Fruit fly (Drosophila melanogaster) whole organism, pupa: ENCODE results near the gene CG46383.
A peak's percentile ranks its signal among the peaks of the same experiment; 100 is the strongest.

Experiments
- CG13204 ChIP-seq: fragments of 200-800 bp; sonication (Bioruptor generic); optimal IDR thresholded peaks from 2 replicates; lab custom pipeline; 2018; ENCODE audit warnings: missing biosample characterization, mild to moderate bottlenecking, missing genetic modification characterization, moderate library complexity
- CG15710 ChIP-seq: fragments of 200-800 bp; sonication (Bioruptor generic); optimal IDR thresholded peaks from 2 replicates; lab custom pipeline; 2018; ENCODE audit warnings: missing biosample characterization, mild to moderate bottlenecking, missing genetic modification characterization, moderate library complexity
- CG17806 ChIP-seq: fragments of 200-800 bp; sonication (Bioruptor generic); optimal IDR thresholded peaks from 2 replicates; lab custom pipeline; 2018; ENCODE audit warnings: missing biosample characterization, mild to moderate bottlenecking, missing genetic modification characterization, moderate library complexity
- CG32121 ChIP-seq: fragments of 200-800 bp; sonication (Bioruptor generic); IDR thresholded peaks from 2 replicates; pipeline ENCODE4 v1.3.6; 2022; ENCODE audit warnings: missing biosample characterization, missing genetic modification characterization
- CG34367 ChIP-seq: fragments of 200-800 bp; sonication (Bioruptor generic); optimal IDR thresholded peaks from 2 replicates; lab custom pipeline; 2018; ENCODE audit warnings: missing biosample characterization, mild to moderate bottlenecking, missing genetic modification characterization
- CG8159 ChIP-seq: fragments of 200-800 bp; sonication (Bioruptor generic); optimal IDR thresholded peaks from 3 replicates; lab custom pipeline; 2018; ENCODE audit warnings: missing biosample characterization, mild to moderate bottlenecking, missing genetic modification characterization, moderate library complexity
- CG8301 ChIP-seq: fragments of 200-800 bp; sonication (Bioruptor generic); optimal IDR thresholded peaks from 2 replicates; lab custom pipeline; 2018; ENCODE audit warnings: missing biosample characterization, mild to moderate bottlenecking, missing genetic modification characterization
- CG9948 ChIP-seq: fragments of 200-800 bp; sonication (Bioruptor generic); optimal IDR thresholded peaks from 2 replicates; lab custom pipeline; 2018; ENCODE audit warnings: missing biosample characterization, mild to moderate bottlenecking, missing genetic modification characterization, moderate library complexity
- EcR ChIP-seq: fragments of 200-800 bp; sonication (Bioruptor generic); optimal IDR thresholded peaks from 3 replicates; lab custom pipeline; 2019; ENCODE audit warnings: missing biosample characterization, missing genetic modification characterization, mild to moderate bottlenecking, moderate library complexity, missing genetic modification reagents
- Pif1A ChIP-seq: fragments of 200-800 bp; sonication (Bioruptor generic); optimal IDR thresholded peaks from 3 replicates; lab custom pipeline; 2016; ENCODE audit warnings: missing biosample characterization, missing genetic modification characterization
- Pif1B ChIP-seq: fragments of 200-800 bp; sonication (Bioruptor generic); optimal IDR thresholded peaks from 3 replicates; lab custom pipeline; 2016; ENCODE audit warnings: missing biosample characterization, missing genetic modification characterization
- Snoo ChIP-seq: fragments of 200-800 bp; sonication (Bioruptor generic); optimal IDR thresholded peaks from 3 replicates; lab custom pipeline; 2017; ENCODE audit warnings: missing biosample characterization, mild to moderate bottlenecking, missing genetic modification characterization, inconsistent platforms
- fd96Ca ChIP-seq: fragments of 200-800 bp; sonication (Bioruptor generic); IDR thresholded peaks from 3 replicates; pipeline ENCODE4 v1.3.6; 2022; ENCODE audit warnings: missing biosample characterization, missing genetic modification characterization

- TF ChIP-seq CG13204 (GFP tag; lab: Kevin White, UChicago), result no peak
- TF ChIP-seq CG9948 (tag; lab: Kevin White, UChicago), result no peak
- TF ChIP-seq CG8301 (tag; lab: Kevin White, UChicago), result no peak
- TF ChIP-seq fd96Ca, result no peak
- no peak for TF ChIP-seq EcR (GFP tag; lab: Kevin White, UChicago)
- no peak for TF ChIP-seq CG34367 (tag; lab: Kevin White, UChicago)
- no peak for TF ChIP-seq CG17806 (tag; lab: Kevin White, UChicago)
- no peak for TF ChIP-seq CG15710 (tag; lab: Kevin White, UChicago)
- no peak for TF ChIP-seq Pif1A (GFP tag; lab: Kevin White, UChicago)
- no peak for TF ChIP-seq Pif1B (GFP tag; lab: Kevin White, UChicago)
- no peak for TF ChIP-seq CG8159 (tag; lab: Kevin White, UChicago)
- TF ChIP-seq Snoo (tag; lab: Kevin White, UChicago), result no peak
- peak; percentile 6; the same call in 1 of the 2 replicates for TF ChIP-seq CG32121 (GFP tag; lab: Robert Waterston, UW)
Observed at dm6 chr3R:15920229-15920533, 30.6 kb downstream of the CG46383 start.
